Fruit fly (Drosophila melanogaster) whole organism, embryonic: ENCODE data around the gene CG46515.
"Not testable (repeated sequence)": the region's sequence is repeated elsewhere in the genome, so short reads cannot be mapped to it uniquely, and the experiment has no call there.

Experiments
- CG12104 ChIP-seq: fragments of 200-800 bp; sonication (Bioruptor generic); optimal IDR thresholded peaks from 3 replicates; lab custom pipeline; 2016; ENCODE audit warnings: missing biosample characterization, missing genetic modification characterization
- CG7271 ChIP-seq: fragments of 200-800 bp; sonication (Bioruptor generic); optimal IDR thresholded peaks from 2 replicates; lab custom pipeline; 2018; ENCODE audit warnings: missing biosample characterization, mild to moderate bottlenecking, missing genetic modification characterization, moderate library complexity
- caup ChIP-seq: fragments of 200-800 bp; sonication (Bioruptor generic); optimal IDR thresholded peaks from 3 replicates; lab custom pipeline; 2017; ENCODE audit warnings: missing biosample characterization, mild to moderate bottlenecking, missing genetic modification characterization, moderate library complexity; ENCODE audit not compliant: severe bottlenecking
- prd ChIP-seq, 3 experiments: fragments of >200 bp in 2 of 3; fragments of 200-800 bp in 1 of 3; sonication (Bioruptor generic) in 1 of 3; optimal IDR thresholded peaks in 2 of 3; IDR thresholded peaks in 1 of 3; 2 replicates in 2 of 3; 3 replicates in 1 of 3; pipeline versions ENCODE4 v1.3.6 to Lab custom; 2017 to 2022; ENCODE audit warnings: missing biosample characterization in 1 of 3, missing genetic modification characterization in 1 of 3

- TF ChIP-seq prd (optimal IDR thresholded peaks at IDR 0.05; lab: Kevin White, UChicago); prd (GFP tag; IDR thresholded peaks at IDR 0.05; lab: Robert Waterston, UW); caup; CG12104 (GFP tag; lab: Kevin White, UChicago); CG7271 (tag; lab: Kevin White, UChicago): not testable (repeated sequence)
Observed at dm6 chrX:22177205-22177604, 24.8 kb upstream of the CG46515 start, which contains the start of gene CG46510.
